Worm (Caenorhabditis elegans): ENCODE data around the gene unc-3.

DNA sequence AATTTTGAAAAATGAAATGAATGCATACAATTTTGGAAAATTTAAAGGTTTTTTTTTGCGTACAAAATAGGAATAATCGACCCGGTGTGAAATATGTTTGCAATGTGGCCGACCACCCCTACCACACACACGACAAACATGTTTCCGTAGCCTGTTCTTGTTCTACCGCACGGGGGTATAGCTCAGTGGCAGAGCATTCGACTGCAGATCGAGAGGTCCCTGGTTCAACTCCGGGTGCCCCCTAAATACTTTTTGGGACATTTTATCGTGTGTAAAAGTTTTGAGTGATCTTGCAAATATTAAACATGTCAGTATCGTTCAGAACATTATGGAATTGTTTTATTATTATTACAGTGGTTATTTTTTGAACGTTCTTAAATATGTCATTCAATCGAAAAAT is 31.4 kb downstream of the unc-3 start:
- peak; percentile 45 for TF ChIP-seq med-1 (GFP tag; optimal IDR thresholded peaks at IDR 0.05; ENCODE audit: insufficient read depth)
- peak; percentile 95 for TF ChIP-seq flt-1 (GFP tag; IDR thresholded peaks at IDR 0.05)
- TF ChIP-seq ztf-23 (GFP tag; IDR thresholded peaks at IDR 0.05) = peak; percentile 88
- peak; percentile 67 for TF ChIP-seq cog-1 (tag; optimal IDR thresholded peaks at IDR 0.05)
- TF ChIP-seq klf-2 (GFP tag; conservative IDR thresholded peaks at IDR 0.05) = peak; percentile 86
- peak; percentile 84 for TF ChIP-seq ztf-29 (GFP tag; IDR thresholded peaks at IDR 0.05)

Measured in whole organism, midembryonic.